Worm (Caenorhabditis elegans) whole organism, early embryonic: ENCODE results near the gene rrf-3.

Experiments used
- B0310.2 ChIP-seq: sonication (generic microtip); optimal IDR thresholded peaks from 2 replicates; lab custom pipeline; 2016; ENCODE audit warnings: mild to moderate bottlenecking, missing genetic modification characterization, missing compliant biosample characterization
- F13C5.2 ChIP-seq: sonication (generic microtip); optimal IDR thresholded peaks from 2 replicates; lab custom pipeline; 2017; ENCODE audit warnings: mild to moderate bottlenecking, missing genetic modification characterization, inconsistent platforms, missing compliant biosample characterization
- aly-1 ChIP-seq: sonication (generic microtip); optimal IDR thresholded peaks from 2 replicates; lab custom pipeline; 2016; ENCODE audit warnings: missing genetic modification characterization, missing compliant biosample characterization
- ama-1 ChIP-seq: fragments of 150-350 bp; optimal IDR thresholded peaks from 2 replicates; lab custom pipeline; 2014
- ceh-13 ChIP-seq: fragments of 200-800 bp; sonication (Bioruptor generic); optimal IDR thresholded peaks from 2 replicates; lab custom pipeline; 2018; ENCODE audit warnings: mild to moderate bottlenecking, missing genetic modification characterization, missing compliant biosample characterization
- ceh-36 ChIP-seq: sonication (generic microtip); optimal IDR thresholded peaks from 2 replicates; lab custom pipeline; 2016; ENCODE audit warnings: missing genetic modification characterization, inconsistent platforms, missing compliant biosample characterization
- ets-7 ChIP-seq: sonication (generic microtip); optimal IDR thresholded peaks from 2 replicates; lab custom pipeline; 2016; ENCODE audit warnings: missing genotype, missing genetic modification characterization, missing compliant biosample characterization
- flt-1 ChIP-seq: fragments of 200-800 bp; sonication (Bioruptor generic); IDR thresholded peaks from 2 replicates; pipeline ENCODE4 v1.3.6; 2022; ENCODE audit warnings: missing genetic modification characterization, missing compliant biosample characterization
- hmbx-1 ChIP-seq: sonication (generic microtip); optimal IDR thresholded peaks from 2 replicates; lab custom pipeline; 2016; ENCODE audit warnings: mild to moderate bottlenecking, missing genetic modification characterization, missing compliant biosample characterization
- hmg-4 ChIP-seq: fragments of 200-800 bp; sonication (Bioruptor generic); optimal IDR thresholded peaks from 2 replicates; lab custom pipeline; 2018; ENCODE audit warnings: mild to moderate bottlenecking, missing genetic modification characterization, missing compliant biosample characterization
- hnd-1 ChIP-seq: sonication (generic microtip); optimal IDR thresholded peaks from 2 replicates; lab custom pipeline; 2016; ENCODE audit warnings: missing genetic modification characterization, missing compliant biosample characterization
- pes-1 ChIP-seq: fragments of 200-800 bp; sonication (Bioruptor generic); IDR thresholded peaks from 2 replicates; pipeline ENCODE4 v1.3.6; 2022; ENCODE audit warnings: missing genetic modification reagents, missing genetic modification characterization, missing compliant biosample characterization
- scrt-1 ChIP-seq: fragments of 200-800 bp; sonication (Bioruptor generic); IDR thresholded peaks from 2 replicates; pipeline ENCODE4 v1.3.6; 2022; ENCODE audit warnings: missing genetic modification characterization, missing compliant biosample characterization
- sea-1 ChIP-seq: fragments of 200-800 bp; sonication (Bioruptor generic); conservative IDR thresholded peaks from 2 replicates; pipeline ENCODE4 v1.3.6; 2022; ENCODE audit warnings: missing genetic modification characterization, missing compliant biosample characterization
- tbx-11 ChIP-seq: fragments of 200-800 bp; sonication (Bioruptor generic); IDR thresholded peaks from 2 replicates; pipeline ENCODE4 v1.3.6; 2022; ENCODE audit warnings: missing genetic modification characterization, missing compliant biosample characterization
- tbx-37 ChIP-seq: fragments of 200-800 bp; sonication (Bioruptor generic); conservative IDR thresholded peaks from 2 replicates; pipeline ENCODE4 v1.3.6; 2022; ENCODE audit warnings: missing genetic modification reagents, missing genetic modification characterization, missing compliant biosample characterization
- tra-4 ChIP-seq: sonication (generic microtip); optimal IDR thresholded peaks from 2 replicates; lab custom pipeline; 2017; ENCODE audit warnings: missing genetic modification characterization, missing compliant biosample characterization

rrf-3 gene

ce11 chrII:8198503-8198902 is 36.2 kb downstream of the rrf-3 start, which contains the start of gene qua-1:
qua-1 (plus strand) TSS chrII:8198803.
- TF ChIP-seq hmg-4 (GFP tag; lab: Kevin White, UChicago): no peak
- no peak for TF ChIP-seq aly-1 (tag; lab: Kevin White, UChicago)
- TF ChIP-seq flt-1: no peak
- no peak for TF ChIP-seq tra-4 (tag; lab: Kevin White, UChicago)
- TF ChIP-seq tbx-37: no peak
- no peak for TF ChIP-seq sea-1
- no peak for TF ChIP-seq hnd-1 (tag; lab: Kevin White, UChicago)

DNA sequence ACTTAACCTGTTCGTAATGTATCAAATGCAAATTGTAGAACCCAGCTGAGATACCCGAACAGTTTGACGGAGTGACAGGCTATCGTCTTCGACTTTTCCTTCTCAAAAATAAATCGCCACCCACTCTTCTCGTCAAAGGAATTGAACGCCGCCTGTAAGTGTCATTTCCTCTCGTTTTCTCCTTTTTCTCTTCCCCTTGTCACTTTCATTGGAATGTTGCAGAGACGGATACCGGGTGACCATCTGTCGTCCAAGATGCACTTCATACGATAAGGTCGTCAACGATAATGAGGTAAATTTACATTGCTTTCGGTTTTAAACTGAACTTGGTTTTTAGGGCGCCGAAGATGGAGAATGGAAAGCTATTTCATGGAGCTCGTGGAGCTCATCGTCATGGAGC is 37.5 kb downstream of the rrf-3 start:
- TF ChIP-seq scrt-1 (GFP tag; lab: Robert Waterston, UW) (no peak), tbx-37 (no peak), hmg-4 (GFP tag; lab: Kevin White, UChicago) (no peak), ets-7 (no peak), ceh-36 (tag; lab: Kevin White, UChicago) (no peak), tbx-11 (GFP tag; lab: Robert Waterston, UW) (no peak), sea-1 (no peak), B0310.2 (tag; lab: Kevin White, UChicago) (no peak), hnd-1 (tag; lab: Kevin White, UChicago) (no peak), hmbx-1 (tag; lab: Kevin White, UChicago) (no peak), ama-1 (lab: Kevin White, UChicago) (no peak), ceh-13 (no peak), flt-1 (no peak), F13C5.2 (no peak), aly-1 (tag; lab: Kevin White, UChicago) (no peak), pes-1 (no peak)

- no peak for TF ChIP-seq ama-1 (lab: Kevin White, UChicago)
- TF ChIP-seq hmbx-1 (tag; lab: Kevin White, UChicago): no peak
- TF ChIP-seq F13C5.2: no peak
- no peak for TF ChIP-seq tra-4 (tag; lab: Kevin White, UChicago)
- TF ChIP-seq ceh-13: no peak
- TF ChIP-seq scrt-1 (GFP tag; lab: Robert Waterston, UW): no peak
- TF ChIP-seq tbx-11 (GFP tag; lab: Robert Waterston, UW): no peak
- TF ChIP-seq flt-1: no peak
- no peak for TF ChIP-seq aly-1 (tag; lab: Kevin White, UChicago)
- TF ChIP-seq B0310.2 (tag; lab: Kevin White, UChicago): no peak
- no peak for TF ChIP-seq pes-1
- TF ChIP-seq tbx-37: no peak
These were observed 41.8 kb downstream of the rrf-3 start, which contains the start of gene col-76 for ce11 chrII:8204039-8204438. col-76 (plus strand) TSS chrII:8204339.

DNA sequence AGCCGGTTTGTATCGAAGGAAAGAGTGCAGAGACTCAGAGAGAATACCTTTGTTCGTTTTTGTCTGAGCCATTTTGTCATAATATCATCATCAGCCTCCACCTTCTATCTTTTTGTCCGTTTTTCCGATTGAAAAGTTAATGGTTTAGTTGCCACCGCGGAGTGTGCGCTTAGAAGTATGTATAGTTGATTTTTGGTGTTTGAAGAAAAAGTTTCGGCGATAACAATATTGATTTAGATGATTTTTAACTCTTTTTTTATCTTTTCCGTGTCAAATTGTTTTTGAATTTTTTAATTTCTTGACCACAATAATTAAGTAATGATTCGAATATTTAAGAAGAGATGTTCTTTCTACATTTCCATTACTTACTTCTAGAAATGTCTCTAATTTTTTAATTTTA is 43.3 kb downstream of the rrf-3 start:
- TF ChIP-seq flt-1: no peak
- no peak for TF ChIP-seq ama-1 (lab: Kevin White, UChicago)
- no peak for TF ChIP-seq hnd-1 (tag; lab: Kevin White, UChicago)
- TF ChIP-seq hmg-4 (GFP tag; lab: Kevin White, UChicago): no peak
- TF ChIP-seq ceh-36 (tag; lab: Kevin White, UChicago): no peak
- TF ChIP-seq tbx-11 (GFP tag; lab: Robert Waterston, UW): no peak
- TF ChIP-seq F13C5.2: no peak
- TF ChIP-seq ceh-13: no peak
- no peak for TF ChIP-seq ets-7
- no peak for TF ChIP-seq B0310.2 (tag; lab: Kevin White, UChicago)
- no peak for TF ChIP-seq sea-1
- TF ChIP-seq pes-1: no peak
- no peak for TF ChIP-seq tra-4 (tag; lab: Kevin White, UChicago)
- no peak for TF ChIP-seq hmbx-1 (tag; lab: Kevin White, UChicago)

DNA sequence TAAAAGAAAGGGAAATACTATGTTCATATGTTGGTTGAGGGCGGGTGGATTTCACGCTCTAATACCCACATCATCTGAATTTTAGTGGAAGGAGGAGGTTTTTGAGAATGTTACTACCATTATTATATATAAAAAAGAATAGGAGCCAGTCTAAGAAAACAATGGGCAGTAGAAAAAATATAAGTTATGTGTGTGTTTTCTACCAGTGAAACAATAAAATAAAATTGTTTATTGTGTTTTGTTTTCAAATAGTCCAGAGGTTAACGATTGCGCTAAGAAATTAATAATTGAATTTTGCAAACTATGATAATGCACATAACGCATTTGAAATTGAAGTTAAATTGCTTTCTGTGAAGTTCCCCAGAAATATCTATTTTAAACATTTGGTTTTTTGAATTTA is 47.2 kb downstream of the rrf-3 start, which contains the start of gene M110.8:
TSS of gene M110.8 (minus strand) at position 101 of the 400 bp plus-strand sequence.
- TF ChIP-seq hnd-1 (tag; lab: Kevin White, UChicago) (no peak), tbx-37 (no peak), ama-1 (lab: Kevin White, UChicago) (no peak)

DNA sequence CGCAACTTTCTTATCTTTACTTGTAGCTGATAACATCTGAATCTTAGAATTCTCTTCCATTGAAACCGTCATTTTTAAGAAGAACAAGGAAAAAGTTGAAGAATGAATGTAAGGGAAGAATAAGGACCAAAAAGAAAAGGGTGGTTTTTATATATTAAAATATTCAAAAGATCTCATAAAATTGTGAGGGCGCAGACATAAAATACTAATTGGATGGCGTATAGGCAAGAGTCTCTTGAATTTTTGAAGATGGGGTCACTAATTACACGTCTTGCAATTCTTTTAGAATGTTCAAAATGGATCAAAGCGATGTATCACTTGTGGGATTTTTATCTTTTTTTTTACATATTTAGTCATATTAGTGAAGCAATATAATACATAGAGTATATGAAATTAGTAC is 50.4 kb downstream of the rrf-3 start, which contains the start of gene twk-3:
TSS of gene twk-3 (minus strand) at position 101 of the 400 bp plus-strand sequence.
- TF ChIP-seq hmbx-1 (tag; lab: Kevin White, UChicago) (no peak), ama-1 (lab: Kevin White, UChicago) (no peak), hnd-1 (tag; lab: Kevin White, UChicago) (no peak), ceh-13 (no peak)

DNA sequence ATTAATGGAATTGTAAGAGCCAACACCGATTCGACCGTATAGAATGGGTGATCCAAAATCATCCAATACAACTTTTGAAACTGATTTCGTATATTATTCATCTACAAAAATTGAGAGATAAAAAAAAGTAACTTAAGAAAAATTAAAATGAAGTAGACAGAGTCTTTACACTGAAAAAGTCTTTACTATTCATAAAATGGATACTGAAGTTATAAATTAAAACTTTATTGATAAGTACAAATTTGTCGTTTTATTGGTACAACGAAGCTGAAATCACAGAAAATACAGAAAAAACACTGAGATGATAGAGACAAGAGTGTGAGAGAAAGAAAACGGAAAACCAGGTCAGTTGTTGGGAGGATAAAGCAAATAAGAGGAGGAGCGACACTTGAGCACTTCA is 52.1 kb downstream of the rrf-3 start, which contains the start of gene M110.10:
TSS of gene M110.10 (minus strand) at position 101 of the 400 bp plus-strand sequence.
- no peak for TF ChIP-seq sea-1
- no peak for TF ChIP-seq tbx-11 (GFP tag; lab: Robert Waterston, UW)
- no peak for TF ChIP-seq aly-1 (tag; lab: Kevin White, UChicago)
- no peak for TF ChIP-seq tbx-37
- TF ChIP-seq tra-4 (tag; lab: Kevin White, UChicago): no peak
- TF ChIP-seq ceh-13: no peak
- TF ChIP-seq hmbx-1 (tag; lab: Kevin White, UChicago): no peak
- TF ChIP-seq flt-1: no peak
- no peak for TF ChIP-seq ets-7
- no peak for TF ChIP-seq scrt-1 (GFP tag; lab: Robert Waterston, UW)
- no peak for TF ChIP-seq pes-1
- no peak for TF ChIP-seq hmg-4 (GFP tag; lab: Kevin White, UChicago)
- TF ChIP-seq F13C5.2: no peak
- TF ChIP-seq B0310.2 (tag; lab: Kevin White, UChicago): no peak
- TF ChIP-seq ceh-36 (tag; lab: Kevin White, UChicago): no peak
- TF ChIP-seq hnd-1 (tag; lab: Kevin White, UChicago): no peak
- no peak for TF ChIP-seq ama-1 (lab: Kevin White, UChicago)

ce11 chrII:8216433-8216832 is 54.2 kb downstream of the rrf-3 start, which contains the start of gene M110.3:
M110.3 (minus strand) TSS chrII:8216616.
- TF ChIP-seq ceh-13 (no peak), aly-1 (tag; lab: Kevin White, UChicago) (no peak), hmg-4 (GFP tag; lab: Kevin White, UChicago) (no peak), tbx-11 (GFP tag; lab: Robert Waterston, UW) (no peak), pes-1 (no peak), F13C5.2 (no peak), scrt-1 (GFP tag; lab: Robert Waterston, UW) (no peak), tbx-37 (no peak), ets-7 (no peak), sea-1 (no peak), ceh-36 (tag; lab: Kevin White, UChicago) (no peak), flt-1 (no peak), B0310.2 (tag; lab: Kevin White, UChicago) (no peak)
